Worm (Caenorhabditis elegans): Measurements from ENCODE around the gene Y73F4A.3.

Gene Y73F4A.3

DNA sequence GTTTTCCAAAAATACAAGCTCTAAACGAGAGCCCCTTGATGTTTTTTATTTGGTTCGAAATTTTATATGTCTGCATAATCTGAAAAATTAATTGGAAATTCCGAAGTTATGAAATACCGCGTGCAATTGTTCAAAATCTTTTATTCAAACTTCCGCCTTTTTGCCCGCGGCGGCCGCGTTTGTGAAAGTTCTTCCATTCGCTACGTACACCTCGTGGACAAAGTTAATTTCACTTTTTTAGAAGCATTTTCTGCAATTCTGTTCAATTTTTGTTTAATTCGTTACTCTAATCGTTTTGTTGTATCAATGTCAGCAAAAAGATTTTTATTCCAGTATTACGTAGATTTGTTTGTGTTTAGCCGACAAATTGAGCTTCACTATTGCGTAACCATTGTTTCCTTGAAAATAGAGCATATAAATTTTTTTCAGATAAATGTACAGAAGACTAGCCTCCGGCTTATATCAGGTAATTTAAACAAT lies 34.0 kb upstream of the Y73F4A.3 start, which contains the start of gene mppb-1 (continued):
- TF ChIP-seq egl-27 (tag; optimal IDR thresholded peaks at IDR 0.05) (no peak), nhr-19 (GFP tag; conservative IDR thresholded peaks at IDR 0.05) (peak; percentile 85), aha-1 (tag; optimal IDR thresholded peaks at IDR 0.05) (no peak), sup-37 (GFP tag; optimal IDR thresholded peaks at IDR 0.05) (no peak), tbx-2 (tag; optimal IDR thresholded peaks at IDR 0.05) (peak; percentile 92), lin-15B (tag; optimal IDR thresholded peaks at IDR 0.05) (peak; percentile 52), irx-1 (tag; optimal IDR thresholded peaks at IDR 0.05) (peak; percentile 92), nhr-12 (tag; optimal IDR thresholded peaks at IDR 0.05) (no peak), lin-13 (GFP tag; optimal IDR thresholded peaks at IDR 0.05) (peak; percentile 80), lin-14 (GFP tag; optimal IDR thresholded peaks at IDR 0.05) (peak; percentile 82), nhr-76 (tag; optimal IDR thresholded peaks at IDR 0.05) (no peak), unc-30 (tag; optimal IDR thresholded peaks at IDR 0.05) (no peak), hlh-4 (tag; optimal IDR thresholded peaks at IDR 0.05) (peak; percentile 8), rnt-1 (tag; optimal IDR thresholded peaks at IDR 0.05) (peak; percentile 100), ceh-63 (GFP tag; optimal IDR thresholded peaks at IDR 0.05) (peak; percentile 82), mab-9 (GFP tag; IDR thresholded peaks at IDR 0.05) (peak; percentile 78), nhr-77 (tag; optimal IDR thresholded peaks at IDR 0.05) (peak; percentile 56), F16B12.6 (tag; optimal IDR thresholded peaks at IDR 0.05) (peak; percentile 57), ets-5 (GFP tag; IDR thresholded peaks at IDR 0.05) (no peak), pag-3 (tag; optimal IDR thresholded peaks at IDR 0.05; ENCODE audit: borderline replicate concordance, insufficient read depth) (no peak), ces-1 (GFP tag; optimal IDR thresholded peaks at IDR 0.05) (no peak), xbp-1 (tag; optimal IDR thresholded peaks at IDR 0.05) (peak; percentile 90), dsc-1 (tag; optimal IDR thresholded peaks at IDR 0.05) (peak; percentile 92), zag-1 (tag; optimal IDR thresholded peaks at IDR 0.05) (no peak), sox-4 (tag; optimal IDR thresholded peaks at IDR 0.05) (peak; percentile 85), unc-86 (tag; optimal IDR thresholded peaks at IDR 0.05) (peak; percentile 81), nhr-237 (tag; optimal IDR thresholded peaks at IDR 0.05) (peak; percentile 63), mdl-1 (tag; optimal IDR thresholded peaks at IDR 0.05) (peak in 1 of 2 experiments; percentile 65), snpc-4 (tag; optimal IDR thresholded peaks at IDR 0.05) (peak; percentile 65), mep-1 (tag; optimal IDR thresholded peaks at IDR 0.05) (peak; percentile 69), elt-3 (tag; optimal IDR thresholded peaks at IDR 0.05) (peak in 2 of 6 experiments; percentile 22 to 51), fkh-4 (tag; optimal IDR thresholded peaks at IDR 0.05; ENCODE audit: borderline replicate concordance) (peak; percentile 94), nhr-90 (tag; optimal IDR thresholded peaks at IDR 0.05; ENCODE audit: poor library complexity) (peak; percentile 94), tlp-1 (tag; optimal IDR thresholded peaks at IDR 0.05) (no peak), hlh-17 (GFP tag; optimal IDR thresholded peaks at IDR 0.05; ENCODE audit: borderline replicate concordance) (no peak), sptf-1 (tag; optimal IDR thresholded peaks at IDR 0.05) (no peak), ceh-90 (tag; optimal IDR thresholded peaks at IDR 0.05) (peak; percentile 94), nhr-85 (tag) (peak; percentile 96), pax-3 (tag; optimal IDR thresholded peaks at IDR 0.05) (peak; percentile 93), unc-98 (GFP tag; IDR thresholded peaks at IDR 0.05) (peak; percentile 80), ceh-8 (GFP tag; optimal IDR thresholded peaks at IDR 0.05) (peak; percentile 81), C34B4.2 (tag; optimal IDR thresholded peaks at IDR 0.05) (peak; percentile 32), C04F5.9 (tag; optimal IDR thresholded peaks at IDR 0.05) (peak; percentile 84), blmp-1 (tag; optimal IDR thresholded peaks at IDR 0.05) (peak; percentile 99), skn-1 (tag; optimal IDR thresholded peaks at IDR 0.05) (peak; percentile 83), ztf-11 (tag; optimal IDR thresholded peaks at IDR 0.05) (peak in 1 of 2 experiments; percentile 94), jun-1 (tag; optimal IDR thresholded peaks at IDR 0.05) (peak; percentile 76), ceh-88 (GFP tag; IDR thresholded peaks at IDR 0.05) (peak; percentile 70), nhr-28 (tag; optimal IDR thresholded peaks at IDR 0.05) (no peak), fkh-8 (tag; optimal IDR thresholded peaks at IDR 0.05) (peak; percentile 72), lin-39 (tag; optimal IDR thresholded peaks at IDR 0.05) (peak; percentile 69), fkh-10 (GFP tag; optimal IDR thresholded peaks at IDR 0.05) (peak; percentile 41)

All from whole organism, L1 larva.